Fruit fly (Drosophila melanogaster): Measurements from ENCODE around the gene loh.

DNA sequence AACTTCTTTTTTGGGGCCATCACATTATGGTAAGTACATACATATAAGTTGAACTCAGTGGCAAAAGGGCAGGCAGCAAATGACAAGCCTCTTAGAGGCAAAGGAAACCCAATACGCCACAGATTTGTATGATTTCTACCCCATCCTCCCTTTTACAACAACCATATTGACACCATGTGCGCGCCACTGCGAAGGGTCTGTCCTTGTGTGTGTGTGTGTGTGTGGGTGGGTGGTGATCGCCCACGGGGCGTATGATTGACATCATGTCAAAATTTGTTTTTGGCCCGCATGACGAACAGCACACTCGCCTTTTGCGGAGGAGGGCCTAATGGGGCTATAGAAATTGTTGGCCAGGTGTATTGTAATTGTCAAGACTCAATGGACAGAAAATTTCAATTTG is 57.3 kb downstream of the loh start:
- TF ChIP-seq woc (GFP tag; optimal IDR thresholded peaks at IDR 0.05) (no peak), Sp1 (GFP tag; optimal IDR thresholded peaks at IDR 0.05) (no peak), Dfd (GFP tag; optimal IDR thresholded peaks at IDR 0.05) (no peak), GATAd (GFP tag; optimal IDR thresholded peaks at IDR 0.05) (no peak), Dif (GFP tag; optimal IDR thresholded peaks at IDR 0.05; ENCODE audit: partially characterized antibody) (no peak), brk (GFP tag; optimal IDR thresholded peaks at IDR 0.05) (no peak), h (GFP tag; optimal IDR thresholded peaks at IDR 0.05) (no peak), Vsx2 (GFP tag; optimal IDR thresholded peaks at IDR 0.05; ENCODE audit: partially characterized antibody) (no peak), N (GFP tag; optimal IDR thresholded peaks at IDR 0.05) (no peak), usp (GFP tag; optimal IDR thresholded peaks at IDR 0.05) (no peak), br (GFP tag; optimal IDR thresholded peaks at IDR 0.05) (no peak), HLH106 (tag; optimal IDR thresholded peaks at IDR 0.05) (no peak), psq (GFP tag; optimal IDR thresholded peaks at IDR 0.05) (no peak), dmrt93B (GFP tag; optimal IDR thresholded peaks at IDR 0.05) (no peak)
